Fruit fly (Drosophila melanogaster) whole organism, embryonic: ENCODE measurements around the gene Sc2.
A peak's percentile ranks its signal among the peaks of the same experiment; 100 is the strongest.

ENCODE experiments used
- CG11696 ChIP-seq: fragments of 200-800 bp; sonication (Bioruptor generic); IDR thresholded peaks from 2 replicates; pipeline ENCODE4 v1.3.6; 2022; ENCODE audit warnings: missing biosample characterization, missing genetic modification characterization
- CG1792 ChIP-seq: fragments of 200-800 bp; sonication (Bioruptor generic); optimal IDR thresholded peaks from 2 replicates; lab custom pipeline; 2016; ENCODE audit warnings: missing biosample characterization, missing genetic modification characterization
- CG3163 ChIP-seq: fragments of 200-800 bp; sonication (Bioruptor generic); optimal IDR thresholded peaks from 3 replicates; lab custom pipeline; 2016; ENCODE audit warnings: missing biosample characterization, missing genetic modification characterization
- CG43689 ChIP-seq: fragments of 200-800 bp; sonication (Bioruptor generic); IDR thresholded peaks from 2 replicates; pipeline ENCODE4 v1.3.6; 2022; ENCODE audit warnings: missing biosample characterization, missing genetic modification characterization
- D ChIP-seq, 2 experiments: fragments of 200-800 bp in 1 of 2; fragments of >200 bp in 1 of 2; sonication (Bioruptor generic) in 1 of 2; optimal IDR thresholded peaks; 2 replicates in 1 of 2; 3 replicates in 1 of 2; lab custom pipeline; 2017; ENCODE audit warnings: mild to moderate bottlenecking in 1 of 2, missing biosample characterization in 1 of 2, missing genetic modification characterization in 1 of 2, missing genetic modification reagents in 1 of 2
- ham ChIP-seq: fragments of 200-800 bp; sonication (Bioruptor generic); IDR thresholded peaks from 2 replicates; pipeline ENCODE4 v1.3.6; 2022; ENCODE audit warnings: missing biosample characterization, missing genetic modification characterization
- sim ChIP-seq: fragments of 200-800 bp; sonication (Bioruptor generic); IDR thresholded peaks from 2 replicates; pipeline ENCODE4 v1.3.6; 2022; ENCODE audit warnings: missing biosample characterization, missing genetic modification characterization

dm6 chr3L:3898978-3899377 lies 4.3 kb upstream of the Sc2 start, which contains the start of gene Ccz1:
- no peak for TF ChIP-seq D (optimal IDR thresholded peaks at IDR 0.05; lab: Kevin White, UChicago)
- TF ChIP-seq D (GFP tag; optimal IDR thresholded peaks at IDR 0.05; lab: Kevin White, UChicago) = peak; percentile 21
- no peak for TF ChIP-seq ham (GFP tag; lab: Robert Waterston, UW)
- no peak for TF ChIP-seq CG11696
- peak; percentile 60 for TF ChIP-seq CG1792 (GFP tag; lab: Kevin White, UChicago)
- no peak for TF ChIP-seq CG43689
- TF ChIP-seq sim = no peak
- peak; percentile 57 for TF ChIP-seq CG3163 (GFP tag; lab: Kevin White, UChicago)
